Worm (Caenorhabditis elegans) whole organism, mixed stage, embryonic: ENCODE results near the gene F59D6.1.
"Not testable (repeated sequence)": the region's sequence is repeated elsewhere in the genome, so short reads cannot be mapped to it uniquely, and the experiment has no call there.

ENCODE experiments used
- bed-3 ChIP-seq: fragments of 200-800 bp; sonication (Bioruptor generic); optimal IDR thresholded peaks from 3 replicates; lab custom pipeline; 2018; ENCODE audit warnings: mild to moderate bottlenecking, missing genetic modification characterization, moderate library complexity, missing compliant biosample characterization
- ceh-39 ChIP-seq: fragments of 150-350 bp; optimal IDR thresholded peaks from 2 replicates; lab custom pipeline; 2014; ENCODE audit warnings: missing biosample characterization, missing genetic modification characterization
- ceh-43 ChIP-seq: fragments of 200-800 bp; sonication (Bioruptor generic); optimal IDR thresholded peaks from 2 replicates; lab custom pipeline; 2018; ENCODE audit warnings: mild to moderate bottlenecking, missing genetic modification characterization, moderate library complexity, missing compliant biosample characterization
- ceh-83 ChIP-seq: fragments of 200-800 bp; sonication (Bioruptor generic); optimal IDR thresholded peaks from 2 replicates; lab custom pipeline; 2018; ENCODE audit warnings: mild to moderate bottlenecking, missing genetic modification characterization, missing compliant biosample characterization
- ces-1 ChIP-seq: fragments of 150-350 bp; optimal IDR thresholded peaks from 2 replicates; lab custom pipeline; 2014; ENCODE audit warnings: missing biosample characterization, missing genetic modification reagents, missing genetic modification characterization
- cnd-1 ChIP-seq: fragments of 200-800 bp; sonication (Bioruptor generic); optimal IDR thresholded peaks from 2 replicates; lab custom pipeline; 2018; ENCODE audit warnings: mild to moderate bottlenecking, missing genetic modification characterization, missing compliant biosample characterization
- drap-1 ChIP-seq: fragments of 200-800 bp; sonication (Bioruptor generic); optimal IDR thresholded peaks from 3 replicates; lab custom pipeline; 2018; ENCODE audit warnings: mild to moderate bottlenecking, missing genetic modification characterization, missing compliant biosample characterization
- elt-1 ChIP-seq: sonication (generic microtip); optimal IDR thresholded peaks from 2 replicates; lab custom pipeline; 2017; ENCODE audit warnings: missing genetic modification characterization, mild to moderate bottlenecking, missing compliant biosample characterization, antibody characterized with exemption, moderate library complexity, borderline replicate concordance; ENCODE audit not compliant: insufficient read depth
- elt-3 ChIP-seq: fragments of 150-350 bp; optimal IDR thresholded peaks from 2 replicates; lab custom pipeline; 2014; ENCODE audit warnings: missing biosample characterization, missing genetic modification characterization
- ham-2 ChIP-seq: fragments of 200-800 bp; sonication (Bioruptor generic); optimal IDR thresholded peaks from 2 replicates; lab custom pipeline; 2018; ENCODE audit warnings: mild to moderate bottlenecking, missing genetic modification characterization, missing compliant biosample characterization
- hlh-1 ChIP-seq: fragments of 150-350 bp; optimal IDR thresholded peaks from 2 replicates; lab custom pipeline; 2014; ENCODE audit warnings: missing biosample characterization, missing genetic modification reagents, missing genetic modification characterization
- lin-13 ChIP-seq: fragments of 150-350 bp; optimal IDR thresholded peaks from 2 replicates; lab custom pipeline; 2014; ENCODE audit warnings: missing biosample characterization, missing genetic modification characterization
- lin-32 ChIP-seq: fragments of 200-800 bp; sonication (Bioruptor generic); optimal IDR thresholded peaks from 2 replicates; lab custom pipeline; 2018; ENCODE audit warnings: mild to moderate bottlenecking, missing genetic modification characterization, missing compliant biosample characterization
- lsy-2 ChIP-seq: fragments of 150-350 bp; optimal IDR thresholded peaks from 2 replicates; lab custom pipeline; 2014; ENCODE audit warnings: missing biosample characterization, missing genetic modification characterization
- mab-5 ChIP-seq: fragments of 150-350 bp; optimal IDR thresholded peaks from 2 replicates; lab custom pipeline; 2014; ENCODE audit warnings: missing biosample characterization, missing genetic modification characterization
- mep-1 ChIP-seq: fragments of 150-350 bp; optimal IDR thresholded peaks from 2 replicates; lab custom pipeline; 2017; ENCODE audit warnings: missing biosample characterization, missing genetic modification reagents, missing genetic modification characterization, inconsistent platforms
- mls-2 ChIP-seq: sonication (generic microtip); optimal IDR thresholded peaks from 2 replicates; lab custom pipeline; 2016; ENCODE audit warnings: mild to moderate bottlenecking, missing genetic modification characterization, moderate library complexity, missing compliant biosample characterization
- nhr-12 ChIP-seq: fragments of 150-350 bp; optimal IDR thresholded peaks from 2 replicates; lab custom pipeline; 2014; ENCODE audit warnings: missing biosample characterization, missing genetic modification characterization
- nhr-237 ChIP-seq: fragments of 150-350 bp; optimal IDR thresholded peaks from 2 replicates; lab custom pipeline; 2014; ENCODE audit warnings: missing biosample characterization, missing genetic modification characterization
- nhr-28 ChIP-seq: fragments of 150-350 bp; optimal IDR thresholded peaks from 2 replicates; lab custom pipeline; 2014; ENCODE audit warnings: missing biosample characterization, missing genetic modification characterization
- nhr-76 ChIP-seq: sonication (generic microtip); optimal IDR thresholded peaks from 2 replicates; lab custom pipeline; 2017; ENCODE audit warnings: missing biosample characterization, missing genetic modification characterization
- pha-4 ChIP-seq: fragments of 150-350 bp; optimal IDR thresholded peaks from 2 replicates; lab custom pipeline; 2018; ENCODE audit warnings: missing biosample characterization, missing genetic modification reagents, missing genetic modification characterization
- sem-2 ChIP-seq: fragments of 200-800 bp; sonication (Bioruptor generic); optimal IDR thresholded peaks from 2 replicates; lab custom pipeline; 2018; ENCODE audit warnings: mild to moderate bottlenecking, missing genetic modification characterization, missing compliant biosample characterization
- snpc-4 ChIP-seq: fragments of 150-350 bp; optimal IDR thresholded peaks from 2 replicates; lab custom pipeline; 2014; ENCODE audit warnings: missing biosample characterization, missing genetic modification characterization
- sptf-1 ChIP-seq: sonication (generic microtip); optimal IDR thresholded peaks from 2 replicates; lab custom pipeline; 2017; ENCODE audit warnings: mild to moderate bottlenecking, missing genetic modification characterization, moderate library complexity, missing compliant biosample characterization
- unc-120 ChIP-seq: sonication (generic microtip); optimal IDR thresholded peaks from 2 replicates; lab custom pipeline; 2017; ENCODE audit warnings: missing genetic modification characterization, missing compliant biosample characterization; ENCODE audit not compliant: poor library complexity, severe bottlenecking
- unc-39 ChIP-seq: fragments of 150-350 bp; optimal IDR thresholded peaks from 2 replicates; lab custom pipeline; 2014; ENCODE audit warnings: missing biosample characterization, missing genetic modification characterization
- zip-8 ChIP-seq: fragments of 150-350 bp; optimal IDR thresholded peaks from 2 replicates; lab custom pipeline; 2014; ENCODE audit warnings: missing biosample characterization, missing genetic modification characterization
- ztf-11 ChIP-seq: fragments of 150-350 bp; optimal IDR thresholded peaks from 2 replicates; lab custom pipeline; 2014; ENCODE audit warnings: missing biosample characterization, missing genetic modification characterization

Gene F59D6.1

ce11 chrV:3058996-3059395, 14.1 kb downstream of the F59D6.1 start, which contains the start of gene str-244:
TSS of gene str-244 (minus strand) at chrV:3059096.
- TF ChIP-seq lsy-2 (tag; lab: Kevin White, UChicago) (no peak), nhr-237 (tag; lab: Kevin White, UChicago) (no peak), mab-5 (tag; lab: Kevin White, UChicago) (no peak), ceh-83 (GFP tag; lab: Kevin White, UChicago) (no peak), sptf-1 (tag; lab: Kevin White, UChicago) (no peak), ham-2 (no peak)

DNA sequence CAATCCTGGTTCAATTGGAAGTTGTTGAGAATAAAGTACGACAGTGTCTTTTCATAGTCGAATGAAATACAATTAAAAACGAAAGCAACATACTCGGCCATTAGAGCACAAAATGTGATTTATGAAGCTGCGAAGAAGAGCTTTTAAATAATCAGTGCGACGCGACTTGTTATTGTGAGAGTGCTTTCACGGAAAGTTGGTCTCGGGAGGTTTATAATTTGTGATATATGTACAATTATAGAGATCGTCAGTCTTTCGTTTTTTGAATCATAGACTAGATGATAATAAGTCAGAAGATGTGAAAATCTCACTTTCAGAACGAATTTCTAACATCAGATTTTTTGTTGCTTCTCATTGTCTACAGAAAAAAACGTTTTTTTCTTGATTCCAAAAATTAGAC, 17.1 kb downstream of the F59D6.1 start, which contains the start of gene srt-15:
Gene srt-15 (minus strand): TSS at position 101 of the 400 bp plus-strand sequence.
- TF ChIP-seq pha-4 (tag; lab: Kevin White, UChicago): no peak
- TF ChIP-seq lin-32 (GFP tag; lab: Kevin White, UChicago): no peak
- TF ChIP-seq mep-1: no peak
- no peak for TF ChIP-seq ham-2
- no peak for TF ChIP-seq lin-13 (tag; lab: Kevin White, UChicago)
- TF ChIP-seq ceh-83 (GFP tag; lab: Kevin White, UChicago): no peak
- no peak for TF ChIP-seq drap-1
- no peak for TF ChIP-seq sem-2 (GFP tag; lab: Kevin White, UChicago)
- TF ChIP-seq zip-8 (tag; lab: Kevin White, UChicago): no peak
- no peak for TF ChIP-seq cnd-1 (tag; lab: Kevin White, UChicago)
- TF ChIP-seq elt-1: no peak

DNA sequence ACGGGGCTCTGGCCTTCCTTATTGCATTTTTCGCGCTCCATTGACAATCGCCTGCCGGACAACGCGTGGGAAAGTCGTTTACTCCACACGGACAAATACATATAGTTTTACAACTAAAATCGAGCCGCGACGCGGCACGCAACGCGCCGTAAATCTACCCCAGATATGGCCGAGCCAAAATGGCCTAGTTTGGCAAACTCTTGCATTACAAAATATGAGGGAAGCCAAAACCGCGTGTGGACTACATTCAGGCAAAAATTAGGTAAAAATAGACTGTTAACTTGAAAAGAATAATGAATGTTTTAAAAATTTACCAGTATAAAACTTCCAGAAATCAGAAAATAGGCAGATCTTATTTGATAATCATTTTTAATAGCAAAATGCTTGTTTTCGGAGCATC, 19.5 kb downstream of the F59D6.1 start, which contains the start of gene srt-16:
Gene srt-16 (minus strand): TSS at position 101 of the 400 bp plus-strand sequence.
- not testable (repeated sequence) for TF ChIP-seq lin-13 (tag; lab: Kevin White, UChicago); elt-1; mep-1

- TF ChIP-seq sem-2 (GFP tag; lab: Kevin White, UChicago): no peak
These were observed 21.0 kb downstream of the F59D6.1 start, which contains the start of gene srh-185 for ce11 chrV:3065928-3066327. TSS of gene srh-185 (plus strand) at chrV:3066228.

- TF ChIP-seq lsy-2 (tag; lab: Kevin White, UChicago): no peak
- no peak for TF ChIP-seq snpc-4 (tag; lab: Kevin White, UChicago)
These were observed 24.2 kb downstream of the F59D6.1 start, which contains the start of gene str-40 for ce11 chrV:3069101-3069500. TSS of gene str-40 (minus strand) at chrV:3069201.

DNA sequence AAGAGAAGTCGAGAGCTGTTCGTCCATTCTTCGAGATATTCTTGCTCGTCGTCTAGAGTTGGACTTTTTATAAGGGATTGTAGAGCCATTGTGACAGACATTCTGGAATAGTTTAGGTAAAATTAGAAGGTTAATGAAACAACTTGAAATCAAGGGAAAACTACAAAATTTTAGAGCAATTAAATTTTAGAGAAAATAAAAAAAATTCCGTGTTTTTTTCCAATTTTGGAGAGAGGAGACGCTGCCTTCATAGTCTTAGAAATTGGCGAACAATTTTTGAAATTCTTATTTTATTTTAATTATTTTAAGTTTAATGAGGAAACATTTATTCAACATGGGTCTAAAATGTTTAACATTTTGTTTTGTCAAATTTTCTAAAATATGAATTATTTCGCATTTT, 26.6 kb downstream of the F59D6.1 start, which contains the start of gene C50H11.13:
Gene C50H11.13 (minus strand): TSS at position 101 of the 400 bp plus-strand sequence.
- TF ChIP-seq nhr-12 (no peak), elt-3 (tag; lab: Kevin White, UChicago) (no peak), lsy-2 (tag; lab: Kevin White, UChicago) (no peak), cnd-1 (tag; lab: Kevin White, UChicago) (no peak), ces-1 (GFP tag; lab: Kevin White, UChicago) (no peak), mep-1 (no peak), sem-2 (GFP tag; lab: Kevin White, UChicago) (no peak), mab-5 (tag; lab: Kevin White, UChicago) (no peak), ztf-11 (tag; lab: Kevin White, UChicago) (no peak)

ce11 chrV:3080792-3081191, 35.9 kb downstream of the F59D6.1 start, which contains the start of gene srt-5:
TSS of gene srt-5 (minus strand) at chrV:3080892.
- TF ChIP-seq ceh-43 (GFP tag; lab: Kevin White, UChicago): no peak
- no peak for TF ChIP-seq ceh-39 (tag; lab: Kevin White, UChicago)
- no peak for TF ChIP-seq pha-4 (tag; lab: Kevin White, UChicago)
- TF ChIP-seq hlh-1 (tag; lab: Kevin White, UChicago): no peak
- TF ChIP-seq unc-39 (tag; lab: Kevin White, UChicago): no peak
- TF ChIP-seq drap-1: no peak
- no peak for TF ChIP-seq mls-2 (tag; lab: Kevin White, UChicago)
- no peak for TF ChIP-seq nhr-237 (tag; lab: Kevin White, UChicago)
- TF ChIP-seq lsy-2 (tag; lab: Kevin White, UChicago): no peak
- no peak for TF ChIP-seq nhr-12
- TF ChIP-seq ham-2: no peak
- TF ChIP-seq ceh-83 (GFP tag; lab: Kevin White, UChicago): no peak
- TF ChIP-seq nhr-28 (tag; lab: Kevin White, UChicago): no peak
- TF ChIP-seq zip-8 (tag; lab: Kevin White, UChicago): no peak
- TF ChIP-seq bed-3 (GFP tag; lab: Kevin White, UChicago): no peak
- no peak for TF ChIP-seq cnd-1 (tag; lab: Kevin White, UChicago)
- no peak for TF ChIP-seq unc-120
- no peak for TF ChIP-seq nhr-76 (tag; lab: Kevin White, UChicago)
- TF ChIP-seq mep-1: no peak
